Fruit fly (Drosophila melanogaster) whole organism, pupa: ENCODE results near the gene CG12012.

Experiments used
- CG13204 ChIP-seq: fragments of 200-800 bp; sonication (Bioruptor generic); optimal IDR thresholded peaks from 2 replicates; lab custom pipeline; 2018; ENCODE audit warnings: missing biosample characterization, mild to moderate bottlenecking, missing genetic modification characterization, moderate library complexity
- CG15710 ChIP-seq: fragments of 200-800 bp; sonication (Bioruptor generic); optimal IDR thresholded peaks from 2 replicates; lab custom pipeline; 2018; ENCODE audit warnings: missing biosample characterization, mild to moderate bottlenecking, missing genetic modification characterization, moderate library complexity
- CG4496 ChIP-seq: fragments of 200-800 bp; sonication (Bioruptor generic); IDR thresholded peaks from 3 replicates; pipeline ENCODE4 v1.3.6; 2022; ENCODE audit warnings: missing biosample characterization, missing genetic modification characterization
- CG9948 ChIP-seq: fragments of 200-800 bp; sonication (Bioruptor generic); optimal IDR thresholded peaks from 2 replicates; lab custom pipeline; 2018; ENCODE audit warnings: missing biosample characterization, mild to moderate bottlenecking, missing genetic modification characterization, moderate library complexity
- D1 ChIP-seq: fragments of 200-800 bp; sonication (Bioruptor generic); optimal IDR thresholded peaks from 2 replicates; lab custom pipeline; 2018; ENCODE audit warnings: missing biosample characterization, mild to moderate bottlenecking, missing genetic modification characterization, moderate library complexity
- EcR ChIP-seq: fragments of 200-800 bp; sonication (Bioruptor generic); optimal IDR thresholded peaks from 3 replicates; lab custom pipeline; 2019; ENCODE audit warnings: missing biosample characterization, missing genetic modification characterization, mild to moderate bottlenecking, moderate library complexity, missing genetic modification reagents
- Ets98B ChIP-seq: fragments of 200-800 bp; sonication (Bioruptor generic); IDR thresholded peaks from 2 replicates; pipeline ENCODE4 v1.3.6; 2022; ENCODE audit warnings: missing biosample characterization, missing genetic modification characterization
- Snoo ChIP-seq: fragments of 200-800 bp; sonication (Bioruptor generic); optimal IDR thresholded peaks from 3 replicates; lab custom pipeline; 2017; ENCODE audit warnings: missing biosample characterization, mild to moderate bottlenecking, missing genetic modification characterization, inconsistent platforms
- fd96Ca ChIP-seq: fragments of 200-800 bp; sonication (Bioruptor generic); IDR thresholded peaks from 3 replicates; pipeline ENCODE4 v1.3.6; 2022; ENCODE audit warnings: missing biosample characterization, missing genetic modification characterization

dm6 chr3L:3377965-3378292 lies 1.4 kb downstream of the CG12012 start, which contains the start of gene Ids:
- no peak for TF ChIP-seq EcR
- no peak for TF ChIP-seq fd96Ca (GFP tag; lab: Robert Waterston, UW)
- peak; percentile 84 for TF ChIP-seq Ets98B (GFP tag; lab: Robert Waterston, UW)
- TF ChIP-seq CG4496 (GFP tag; lab: Robert Waterston, UW) = peak; percentile 82
- peak; percentile 70 for TF ChIP-seq CG15710
- no peak for TF ChIP-seq CG13204 (GFP tag; lab: Kevin White, UChicago)
- TF ChIP-seq D1 (tag; lab: Kevin White, UChicago) = no peak
- TF ChIP-seq CG9948 = peak; percentile 54
- peak; percentile 76 for TF ChIP-seq Snoo (tag; lab: Kevin White, UChicago)
